Fruit fly (Drosophila melanogaster) whole organism, pupa: ENCODE results near the gene galla-2.

Experiments
- CG10348 ChIP-seq: fragments of 200-800 bp; sonication (Bioruptor generic); IDR thresholded peaks from 2 replicates; pipeline ENCODE4 v1.3.6; 2022; ENCODE audit warnings: missing biosample characterization, missing genetic modification characterization
- CG12605 ChIP-seq: fragments of 200-800 bp; sonication (Bioruptor generic); IDR thresholded peaks from 2 replicates; pipeline ENCODE4 v1.3.6; 2022; ENCODE audit warnings: missing biosample characterization, missing genetic modification characterization
- CG17806 ChIP-seq: fragments of 200-800 bp; sonication (Bioruptor generic); optimal IDR thresholded peaks from 2 replicates; lab custom pipeline; 2018; ENCODE audit warnings: missing biosample characterization, mild to moderate bottlenecking, missing genetic modification characterization, moderate library complexity
- CG34367 ChIP-seq: fragments of 200-800 bp; sonication (Bioruptor generic); optimal IDR thresholded peaks from 2 replicates; lab custom pipeline; 2018; ENCODE audit warnings: missing biosample characterization, mild to moderate bottlenecking, missing genetic modification characterization
- CG8301 ChIP-seq: fragments of 200-800 bp; sonication (Bioruptor generic); optimal IDR thresholded peaks from 2 replicates; lab custom pipeline; 2018; ENCODE audit warnings: missing biosample characterization, mild to moderate bottlenecking, missing genetic modification characterization
- EcR ChIP-seq: fragments of 200-800 bp; sonication (Bioruptor generic); optimal IDR thresholded peaks from 3 replicates; lab custom pipeline; 2019; ENCODE audit warnings: missing biosample characterization, missing genetic modification characterization, mild to moderate bottlenecking, moderate library complexity, missing genetic modification reagents
- Ets98B ChIP-seq: fragments of 200-800 bp; sonication (Bioruptor generic); IDR thresholded peaks from 2 replicates; pipeline ENCODE4 v1.3.6; 2022; ENCODE audit warnings: missing biosample characterization, missing genetic modification characterization
- Snoo ChIP-seq: fragments of 200-800 bp; sonication (Bioruptor generic); optimal IDR thresholded peaks from 3 replicates; lab custom pipeline; 2017; ENCODE audit warnings: missing biosample characterization, mild to moderate bottlenecking, missing genetic modification characterization, inconsistent platforms
- fd96Ca ChIP-seq: fragments of 200-800 bp; sonication (Bioruptor generic); IDR thresholded peaks from 3 replicates; pipeline ENCODE4 v1.3.6; 2022; ENCODE audit warnings: missing biosample characterization, missing genetic modification characterization

- peak; percentile 78 for TF ChIP-seq CG17806 (tag; lab: Kevin White, UChicago)
- peak; percentile 64 for TF ChIP-seq CG8301 (tag; lab: Kevin White, UChicago)
- TF ChIP-seq Ets98B (GFP tag; lab: Robert Waterston, UW), result peak; percentile 78
- TF ChIP-seq CG12605, result peak; percentile 73
- no peak for TF ChIP-seq CG10348 (GFP tag; lab: Robert Waterston, UW)
- peak; percentile 60 for TF ChIP-seq Snoo
- TF ChIP-seq fd96Ca (GFP tag; lab: Robert Waterston, UW), result peak; percentile 69; the same call in 2 of the 3 replicates
- peak; percentile 58 for TF ChIP-seq CG34367 (tag; lab: Kevin White, UChicago)
- TF ChIP-seq EcR (GFP tag; lab: Kevin White, UChicago), result no peak
These were observed 44.6 kb upstream of the galla-2 start for dm6 chr3L:10837869-10838783.
